Worm (Caenorhabditis elegans): ENCODE data around the gene rtfo-1.

DNA sequence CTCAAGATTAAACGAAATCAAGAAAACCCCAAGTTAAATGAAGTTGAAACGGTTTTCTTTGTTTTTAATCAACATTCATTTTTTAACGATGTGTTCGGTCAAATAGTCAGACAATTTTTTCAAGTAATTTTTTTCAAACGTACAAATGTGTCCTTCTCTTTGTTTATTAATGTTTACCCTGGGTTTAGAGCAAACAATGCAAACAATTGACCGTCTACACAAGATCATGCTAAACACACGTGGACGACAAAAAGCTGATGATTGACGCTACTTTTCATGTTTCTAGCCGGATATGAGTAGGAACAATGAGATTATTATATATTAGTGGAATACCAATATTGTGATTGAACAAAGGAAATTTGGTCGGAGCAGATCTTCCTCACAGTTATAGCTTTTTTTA lies 39.0 kb upstream of the rtfo-1 start:
- no peak for TF ChIP-seq lsy-2 (tag; optimal IDR thresholded peaks at IDR 0.05)
- TF ChIP-seq sem-2 (GFP tag; optimal IDR thresholded peaks at IDR 0.05): no peak
- TF ChIP-seq ceh-43 (GFP tag; optimal IDR thresholded peaks at IDR 0.05): no peak
- no peak for TF ChIP-seq pha-4 (tag; optimal IDR thresholded peaks at IDR 0.05)
- no peak for TF ChIP-seq lin-13 (tag; optimal IDR thresholded peaks at IDR 0.05)
- no peak for TF ChIP-seq elt-1 (tag; optimal IDR thresholded peaks at IDR 0.05; ENCODE audit: borderline replicate concordance, insufficient read depth)
- no peak for TF ChIP-seq blmp-1 (tag; optimal IDR thresholded peaks at IDR 0.05)
- TF ChIP-seq lin-32 (GFP tag; optimal IDR thresholded peaks at IDR 0.05): no peak
- no peak for TF ChIP-seq unc-39 (tag; optimal IDR thresholded peaks at IDR 0.05)
- no peak for TF ChIP-seq nhr-237 (tag; optimal IDR thresholded peaks at IDR 0.05)
- TF ChIP-seq mab-5 (tag; optimal IDR thresholded peaks at IDR 0.05): no peak
- TF ChIP-seq snpc-4 (tag; optimal IDR thresholded peaks at IDR 0.05): no peak

Measured in whole organism, mixed stage, embryonic.